Fruit fly (Drosophila melanogaster): ENCODE data around the gene Gr89a.

The Gr89a gene

dm6 chr3R:16530424-16530823, 31.7 kb upstream of the Gr89a start:
- TF ChIP-seq Lpt (GFP tag; optimal IDR thresholded peaks at IDR 0.05) (no peak), CG11294 (GFP tag; IDR thresholded peaks at IDR 0.05) (no peak), CG4318 (GFP tag; optimal IDR thresholded peaks at IDR 0.05) (no peak), eg (GFP tag; IDR thresholded peaks at IDR 0.05) (no peak), CG6792 (GFP tag; optimal IDR thresholded peaks at IDR 0.05) (no peak), Eip75B (GFP tag; optimal IDR thresholded peaks at IDR 0.05) (no peak), CG16779 (tag; optimal IDR thresholded peaks at IDR 0.05) (no peak), CG31627 (GFP tag; optimal IDR thresholded peaks at IDR 0.05) (no peak), pdm3 (GFP tag; optimal IDR thresholded peaks at IDR 0.05) (no peak), CG8119 (GFP tag; IDR thresholded peaks at IDR 0.05) (no peak), CG15336 (GFP tag; IDR thresholded peaks at IDR 0.05) (no peak), CG11902 (GFP tag; optimal IDR thresholded peaks at IDR 0.05) (no peak), Hr39 (GFP tag; optimal IDR thresholded peaks at IDR 0.05) (no peak), Eip78C (GFP tag) (no peak), CG1621 (tag; optimal IDR thresholded peaks at IDR 0.05) (no peak)

- TF ChIP-seq Eip78C (GFP tag) (no peak), acj6 (GFP tag; optimal IDR thresholded peaks at IDR 0.05) (no peak), CG10631 (GFP tag; optimal IDR thresholded peaks at IDR 0.05) (no peak), CG11902 (GFP tag; optimal IDR thresholded peaks at IDR 0.05) (no peak), CG4318 (GFP tag; optimal IDR thresholded peaks at IDR 0.05) (no peak), Smox (GFP tag; optimal IDR thresholded peaks at IDR 0.05) (no peak), spab (GFP tag; optimal IDR thresholded peaks at IDR 0.05) (no peak), vri (GFP tag; optimal IDR thresholded peaks at IDR 0.05) (no peak), eg (GFP tag; IDR thresholded peaks at IDR 0.05) (no peak), Hr4 (GFP tag; optimal IDR thresholded peaks at IDR 0.05) (no peak), OdsH (GFP tag; optimal IDR thresholded peaks at IDR 0.05) (no peak), CG6854 (GFP tag; optimal IDR thresholded peaks at IDR 0.05) (no peak), dsx (GFP tag; optimal IDR thresholded peaks at IDR 0.05; ENCODE audit: poor library complexity, severe bottlenecking) (no peak), CG1621 (tag; optimal IDR thresholded peaks at IDR 0.05) (no peak)
Measured at dm6 chr3R:16528429-16528828, 29.7 kb upstream of the Gr89a start.

DNA sequence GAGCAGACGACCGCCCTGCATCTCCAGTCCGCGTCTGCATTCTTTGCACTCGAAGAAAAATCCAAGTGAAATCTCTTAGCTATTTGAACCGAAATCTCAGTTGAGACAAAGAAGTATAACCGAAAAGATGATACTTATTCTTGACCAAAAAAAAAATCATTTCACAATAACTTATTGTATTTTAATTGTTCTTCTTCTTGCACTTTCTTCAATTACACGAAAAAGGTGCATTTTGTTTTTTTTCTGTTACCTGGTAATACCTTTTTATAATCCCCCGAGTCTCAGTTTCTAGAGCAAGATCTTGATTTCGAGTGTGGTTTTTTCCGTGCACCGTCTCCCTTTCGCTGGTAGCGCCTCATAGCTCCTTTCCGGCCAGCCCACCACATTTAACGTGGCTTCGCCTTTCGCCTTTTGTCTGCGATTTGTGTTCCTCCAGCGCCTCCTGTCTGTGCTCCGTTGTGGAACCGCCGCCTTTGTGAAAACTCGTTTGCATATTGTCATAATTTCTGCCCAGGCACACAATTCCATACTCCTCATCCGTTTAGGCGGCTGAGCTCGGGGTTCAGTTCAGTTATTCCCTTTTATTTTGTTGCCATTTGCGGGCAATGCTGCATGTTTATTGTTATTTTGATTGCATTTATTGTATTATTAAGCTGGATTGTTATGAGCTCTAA, 28.1 kb upstream of the Gr89a start:
- TF ChIP-seq CG11294 (GFP tag; IDR thresholded peaks at IDR 0.05) = no peak
- TF ChIP-seq Hr38 (GFP tag; optimal IDR thresholded peaks at IDR 0.05) = no peak
- TF ChIP-seq CG3919 (GFP tag; optimal IDR thresholded peaks at IDR 0.05) = peak; percentile 76
- peak; percentile 44 for TF ChIP-seq Smox (GFP tag; optimal IDR thresholded peaks at IDR 0.05)
- peak; percentile 73 for TF ChIP-seq acj6 (GFP tag; optimal IDR thresholded peaks at IDR 0.05)
- TF ChIP-seq CG11762 (GFP tag; optimal IDR thresholded peaks at IDR 0.05; ENCODE audit: insufficient read depth) = peak; percentile 73
- peak; percentile 36 for TF ChIP-seq CG8319 (GFP tag; optimal IDR thresholded peaks at IDR 0.05)
- TF ChIP-seq fd59A (GFP tag; optimal IDR thresholded peaks at IDR 0.05) = peak; percentile 72
- TF ChIP-seq fd85E (GFP tag; optimal IDR thresholded peaks at IDR 0.05) = peak; percentile 78
- TF ChIP-seq svp (GFP tag) = peak; percentile 65
- peak; percentile 58 for TF ChIP-seq esn (GFP tag; optimal IDR thresholded peaks at IDR 0.05)
- peak; percentile 17 for TF ChIP-seq Blimp-1 (GFP tag; optimal IDR thresholded peaks at IDR 0.05)
- peak; percentile 53 for TF ChIP-seq CG34406 (GFP tag; optimal IDR thresholded peaks at IDR 0.05)
- peak; percentile 50 for TF ChIP-seq Hr39 (GFP tag; optimal IDR thresholded peaks at IDR 0.05)
- peak; percentile 82 for TF ChIP-seq CG6808 (GFP tag; optimal IDR thresholded peaks at IDR 0.05)
- peak; percentile 70 for TF ChIP-seq CG3032 (tag; optimal IDR thresholded peaks at IDR 0.05)
- peak; percentile 72 for TF ChIP-seq OdsH (GFP tag; optimal IDR thresholded peaks at IDR 0.05)
- TF ChIP-seq CG11902 (GFP tag; optimal IDR thresholded peaks at IDR 0.05) = peak; percentile 47
- TF ChIP-seq Gug (GFP tag; IDR thresholded peaks at IDR 0.05) = no peak
- peak; percentile 37 for TF ChIP-seq dsx (GFP tag; optimal IDR thresholded peaks at IDR 0.05; ENCODE audit: poor library complexity, severe bottlenecking)
- TF ChIP-seq Eip93F (GFP tag; optimal IDR thresholded peaks at IDR 0.05) = no peak
- TF ChIP-seq CG10669 (GFP tag; optimal IDR thresholded peaks at IDR 0.05) = peak; percentile 80
- no peak for TF ChIP-seq fkh (GFP tag; optimal IDR thresholded peaks at IDR 0.05)
- TF ChIP-seq CG31627 (GFP tag; optimal IDR thresholded peaks at IDR 0.05) = peak; percentile 41
- no peak for TF ChIP-seq CG6854 (GFP tag; optimal IDR thresholded peaks at IDR 0.05)
- peak; percentile 16 to 77 for TF ChIP-seq salr (GFP tag; optimal IDR thresholded peaks at IDR 0.05)
- TF ChIP-seq dac (GFP tag; optimal IDR thresholded peaks at IDR 0.05) = no peak
- peak; percentile 72 for TF ChIP-seq Met (GFP tag; optimal IDR thresholded peaks at IDR 0.05)
- no peak for TF ChIP-seq Sox102F (GFP tag; optimal IDR thresholded peaks at IDR 0.05)
- TF ChIP-seq CG8632 (GFP tag; optimal IDR thresholded peaks at IDR 0.05) = peak; percentile 59
- TF ChIP-seq Ets96B (tag; optimal IDR thresholded peaks at IDR 0.05) = peak; percentile 86
- peak; percentile 40 for TF ChIP-seq CG16779 (tag; optimal IDR thresholded peaks at IDR 0.05)
